Fruit fly (Drosophila melanogaster): ENCODE data around the gene Sgsf.

The Sgsf gene

dm6 chr3R:12341374-12341773 lies at the start of gene Sgsf:
Gene Sgsf, plus strand, starts transcription at chr3R:12341674.
- TF ChIP-seq CG17801 (GFP tag; optimal IDR thresholded peaks at IDR 0.05; ENCODE audit: partially characterized antibody): no peak

- TF ChIP-seq CG17801 (GFP tag; optimal IDR thresholded peaks at IDR 0.05; ENCODE audit: partially characterized antibody): no peak
Measured at dm6 chr3R:12291872-12292271, 49.6 kb upstream of the Sgsf start.

dm6 chr3R:12297261-12297660 lies 44.2 kb upstream of the Sgsf start:
- no peak for TF ChIP-seq CG17801 (GFP tag; optimal IDR thresholded peaks at IDR 0.05; ENCODE audit: partially characterized antibody)

dm6 chr3R:12301528-12301927 lies 39.9 kb upstream of the Sgsf start:
- no peak for TF ChIP-seq CG17801 (GFP tag; optimal IDR thresholded peaks at IDR 0.05; ENCODE audit: partially characterized antibody)

- no peak for TF ChIP-seq CG17801 (GFP tag; optimal IDR thresholded peaks at IDR 0.05; ENCODE audit: partially characterized antibody)
Measured at dm6 chr3R:12302915-12303314, 38.6 kb upstream of the Sgsf start.

- no peak for TF ChIP-seq CG17801 (GFP tag; optimal IDR thresholded peaks at IDR 0.05; ENCODE audit: partially characterized antibody)
Measured at dm6 chr3R:12307569-12307968, 33.9 kb upstream of the Sgsf start.

- TF ChIP-seq CG17801 (GFP tag; optimal IDR thresholded peaks at IDR 0.05; ENCODE audit: partially characterized antibody): no peak
Measured at dm6 chr3R:12311053-12311452, 30.4 kb upstream of the Sgsf start, which contains the start of gene CG4066. Gene CG4066, plus strand, starts transcription at chr3R:12311353.

dm6 chr3R:12314236-12314635 lies 27.2 kb upstream of the Sgsf start:
- TF ChIP-seq CG17801 (GFP tag; optimal IDR thresholded peaks at IDR 0.05; ENCODE audit: partially characterized antibody): no peak

- TF ChIP-seq CG17801 (GFP tag; optimal IDR thresholded peaks at IDR 0.05; ENCODE audit: partially characterized antibody): no peak
Measured at dm6 chr3R:12315455-12315854, 26.0 kb upstream of the Sgsf start.

- TF ChIP-seq CG17801 (GFP tag; optimal IDR thresholded peaks at IDR 0.05; ENCODE audit: partially characterized antibody): no peak
Measured at dm6 chr3R:12316420-12316819, 25.1 kb upstream of the Sgsf start.

dm6 chr3R:12317325-12317724 lies 24.1 kb upstream of the Sgsf start:
- TF ChIP-seq CG17801 (GFP tag; optimal IDR thresholded peaks at IDR 0.05; ENCODE audit: partially characterized antibody): no peak

dm6 chr3R:12323221-12323620 lies 18.3 kb upstream of the Sgsf start, which contains the start of gene CG10013:
Gene CG10013, plus strand, starts transcription at chr3R:12323521.
- TF ChIP-seq CG17801 (GFP tag; optimal IDR thresholded peaks at IDR 0.05; ENCODE audit: partially characterized antibody): no peak

- TF ChIP-seq CG17801 (GFP tag; optimal IDR thresholded peaks at IDR 0.05; ENCODE audit: partially characterized antibody): no peak
Measured at dm6 chr3R:12326855-12327254, 14.6 kb upstream of the Sgsf start.

- no peak for TF ChIP-seq CG17801 (GFP tag; optimal IDR thresholded peaks at IDR 0.05; ENCODE audit: partially characterized antibody)
Measured at dm6 chr3R:12329827-12330226, 11.6 kb upstream of the Sgsf start.

- TF ChIP-seq CG17801 (GFP tag; optimal IDR thresholded peaks at IDR 0.05; ENCODE audit: partially characterized antibody): no peak
Measured at dm6 chr3R:12344914-12345549, 3.6 kb downstream of the Sgsf start.

- TF ChIP-seq CG17801 (GFP tag; optimal IDR thresholded peaks at IDR 0.05; ENCODE audit: partially characterized antibody): no peak
Measured at dm6 chr3R:12345989-12346388, 4.5 kb downstream of the Sgsf start.

dm6 chr3R:12347659-12348058 lies 6.2 kb downstream of the Sgsf start:
- TF ChIP-seq CG17801 (GFP tag; optimal IDR thresholded peaks at IDR 0.05; ENCODE audit: partially characterized antibody): no peak
